Worm (Caenorhabditis elegans) whole organism, mixed stage, embryonic: ENCODE data around the gene arp-1.

Experiments used
- M03D4.4 ChIP-seq: sonication (generic microtip); optimal IDR thresholded peaks from 2 replicates; lab custom pipeline; 2017; ENCODE audit warnings: mild to moderate bottlenecking, missing genetic modification characterization, missing compliant biosample characterization
- bed-3 ChIP-seq: fragments of 200-800 bp; sonication (Bioruptor generic); optimal IDR thresholded peaks from 3 replicates; lab custom pipeline; 2018; ENCODE audit warnings: mild to moderate bottlenecking, missing genetic modification characterization, moderate library complexity, missing compliant biosample characterization
- blmp-1 ChIP-seq: fragments of 150-350 bp; optimal IDR thresholded peaks from 2 replicates; lab custom pipeline; 2014; ENCODE audit warnings: missing biosample characterization, missing genetic modification characterization
- ceh-39 ChIP-seq: fragments of 150-350 bp; optimal IDR thresholded peaks from 2 replicates; lab custom pipeline; 2014; ENCODE audit warnings: missing biosample characterization, missing genetic modification characterization
- ceh-43 ChIP-seq: fragments of 200-800 bp; sonication (Bioruptor generic); optimal IDR thresholded peaks from 2 replicates; lab custom pipeline; 2018; ENCODE audit warnings: mild to moderate bottlenecking, missing genetic modification characterization, moderate library complexity, missing compliant biosample characterization
- ceh-83 ChIP-seq: fragments of 200-800 bp; sonication (Bioruptor generic); optimal IDR thresholded peaks from 2 replicates; lab custom pipeline; 2018; ENCODE audit warnings: mild to moderate bottlenecking, missing genetic modification characterization, missing compliant biosample characterization
- ces-1 ChIP-seq: fragments of 150-350 bp; optimal IDR thresholded peaks from 2 replicates; lab custom pipeline; 2014; ENCODE audit warnings: missing biosample characterization, missing genetic modification reagents, missing genetic modification characterization
- cnd-1 ChIP-seq: fragments of 200-800 bp; sonication (Bioruptor generic); optimal IDR thresholded peaks from 2 replicates; lab custom pipeline; 2018; ENCODE audit warnings: mild to moderate bottlenecking, missing genetic modification characterization, missing compliant biosample characterization
- drap-1 ChIP-seq: fragments of 200-800 bp; sonication (Bioruptor generic); optimal IDR thresholded peaks from 3 replicates; lab custom pipeline; 2018; ENCODE audit warnings: mild to moderate bottlenecking, missing genetic modification characterization, missing compliant biosample characterization
- elt-1 ChIP-seq: sonication (generic microtip); optimal IDR thresholded peaks from 2 replicates; lab custom pipeline; 2017; ENCODE audit warnings: missing genetic modification characterization, mild to moderate bottlenecking, missing compliant biosample characterization, antibody characterized with exemption, moderate library complexity, borderline replicate concordance; ENCODE audit not compliant: insufficient read depth
- elt-3 ChIP-seq: fragments of 150-350 bp; optimal IDR thresholded peaks from 2 replicates; lab custom pipeline; 2014; ENCODE audit warnings: missing biosample characterization, missing genetic modification characterization
- flh-1 ChIP-seq: fragments of 200-800 bp; sonication (Bioruptor generic); optimal IDR thresholded peaks from 2 replicates; lab custom pipeline; 2018; ENCODE audit warnings: mild to moderate bottlenecking, missing genetic modification characterization, moderate library complexity, missing compliant biosample characterization
- ham-2 ChIP-seq: fragments of 200-800 bp; sonication (Bioruptor generic); optimal IDR thresholded peaks from 2 replicates; lab custom pipeline; 2018; ENCODE audit warnings: mild to moderate bottlenecking, missing genetic modification characterization, missing compliant biosample characterization
- hlh-1 ChIP-seq: fragments of 150-350 bp; optimal IDR thresholded peaks from 2 replicates; lab custom pipeline; 2014; ENCODE audit warnings: missing biosample characterization, missing genetic modification reagents, missing genetic modification characterization
- lin-13 ChIP-seq: fragments of 150-350 bp; optimal IDR thresholded peaks from 2 replicates; lab custom pipeline; 2014; ENCODE audit warnings: missing biosample characterization, missing genetic modification characterization
- lin-32 ChIP-seq: fragments of 200-800 bp; sonication (Bioruptor generic); optimal IDR thresholded peaks from 2 replicates; lab custom pipeline; 2018; ENCODE audit warnings: mild to moderate bottlenecking, missing genetic modification characterization, missing compliant biosample characterization
- lsy-2 ChIP-seq: fragments of 150-350 bp; optimal IDR thresholded peaks from 2 replicates; lab custom pipeline; 2014; ENCODE audit warnings: missing biosample characterization, missing genetic modification characterization
- mab-5 ChIP-seq: fragments of 150-350 bp; optimal IDR thresholded peaks from 2 replicates; lab custom pipeline; 2014; ENCODE audit warnings: missing biosample characterization, missing genetic modification characterization
- mep-1 ChIP-seq: fragments of 150-350 bp; optimal IDR thresholded peaks from 2 replicates; lab custom pipeline; 2017; ENCODE audit warnings: missing biosample characterization, missing genetic modification reagents, missing genetic modification characterization, inconsistent platforms
- mls-2 ChIP-seq: sonication (generic microtip); optimal IDR thresholded peaks from 2 replicates; lab custom pipeline; 2016; ENCODE audit warnings: mild to moderate bottlenecking, missing genetic modification characterization, moderate library complexity, missing compliant biosample characterization
- nhr-12 ChIP-seq: fragments of 150-350 bp; optimal IDR thresholded peaks from 2 replicates; lab custom pipeline; 2014; ENCODE audit warnings: missing biosample characterization, missing genetic modification characterization
- nhr-2 ChIP-seq: fragments of 150-350 bp; optimal IDR thresholded peaks from 2 replicates; lab custom pipeline; 2014; ENCODE audit warnings: missing biosample characterization, missing genetic modification characterization
- nhr-237 ChIP-seq: fragments of 150-350 bp; optimal IDR thresholded peaks from 2 replicates; lab custom pipeline; 2014; ENCODE audit warnings: missing biosample characterization, missing genetic modification characterization
- nhr-28 ChIP-seq: fragments of 150-350 bp; optimal IDR thresholded peaks from 2 replicates; lab custom pipeline; 2014; ENCODE audit warnings: missing biosample characterization, missing genetic modification characterization
- nhr-76 ChIP-seq: sonication (generic microtip); optimal IDR thresholded peaks from 2 replicates; lab custom pipeline; 2017; ENCODE audit warnings: missing biosample characterization, missing genetic modification characterization
- pha-4 ChIP-seq: fragments of 150-350 bp; optimal IDR thresholded peaks from 2 replicates; lab custom pipeline; 2018; ENCODE audit warnings: missing biosample characterization, missing genetic modification reagents, missing genetic modification characterization
- sem-2 ChIP-seq: fragments of 200-800 bp; sonication (Bioruptor generic); optimal IDR thresholded peaks from 2 replicates; lab custom pipeline; 2018; ENCODE audit warnings: mild to moderate bottlenecking, missing genetic modification characterization, missing compliant biosample characterization
- snpc-4 ChIP-seq: fragments of 150-350 bp; optimal IDR thresholded peaks from 2 replicates; lab custom pipeline; 2014; ENCODE audit warnings: missing biosample characterization, missing genetic modification characterization
- sptf-1 ChIP-seq: sonication (generic microtip); optimal IDR thresholded peaks from 2 replicates; lab custom pipeline; 2017; ENCODE audit warnings: mild to moderate bottlenecking, missing genetic modification characterization, moderate library complexity, missing compliant biosample characterization
- tbx-8 ChIP-seq: fragments of 200-800 bp; sonication (Bioruptor generic); optimal IDR thresholded peaks from 2 replicates; lab custom pipeline; 2018; ENCODE audit warnings: mild to moderate bottlenecking, missing genetic modification characterization, moderate library complexity, missing compliant biosample characterization
- unc-120 ChIP-seq: sonication (generic microtip); optimal IDR thresholded peaks from 2 replicates; lab custom pipeline; 2017; ENCODE audit warnings: missing genetic modification characterization, missing compliant biosample characterization; ENCODE audit not compliant: poor library complexity, severe bottlenecking
- unc-39 ChIP-seq: fragments of 150-350 bp; optimal IDR thresholded peaks from 2 replicates; lab custom pipeline; 2014; ENCODE audit warnings: missing biosample characterization, missing genetic modification characterization
- unc-62 ChIP-seq: fragments of 150-350 bp; optimal IDR thresholded peaks from 2 replicates; lab custom pipeline; 2014; ENCODE audit warnings: missing biosample characterization, missing genetic modification reagents, missing genetic modification characterization
- zip-8 ChIP-seq: fragments of 150-350 bp; optimal IDR thresholded peaks from 2 replicates; lab custom pipeline; 2014; ENCODE audit warnings: missing biosample characterization, missing genetic modification characterization
- ztf-11 ChIP-seq: fragments of 150-350 bp; optimal IDR thresholded peaks from 2 replicates; lab custom pipeline; 2014; ENCODE audit warnings: missing biosample characterization, missing genetic modification characterization

arp-1 gene

ce11 chrII:15165681-15166235, 45.7 kb downstream of the arp-1 start, which contains the start of gene gst-27:
gst-27 (minus strand) TSS chrII:15165731.
- peak; percentile 92 for TF ChIP-seq M03D4.4 (tag; lab: Kevin White, UChicago)
- TF ChIP-seq mep-1 (tag; lab: Kevin White, UChicago): peak; percentile 51
- peak; percentile 85 for TF ChIP-seq tbx-8 (GFP tag; lab: Kevin White, UChicago)
- TF ChIP-seq ham-2 (GFP tag; lab: Kevin White, UChicago): peak; percentile 67
- TF ChIP-seq unc-39: no peak
- peak; percentile 72 for TF ChIP-seq bed-3 (GFP tag; lab: Kevin White, UChicago)
- TF ChIP-seq snpc-4 (tag; lab: Kevin White, UChicago): no peak
- TF ChIP-seq ztf-11 (tag; lab: Kevin White, UChicago): no peak
- no peak for TF ChIP-seq nhr-237 (tag; lab: Kevin White, UChicago)
- peak; percentile 87 for TF ChIP-seq ceh-83 (GFP tag; lab: Kevin White, UChicago)
- peak; percentile 79 for TF ChIP-seq ceh-43
- peak; percentile 90 for TF ChIP-seq lin-32
- peak; percentile 33 for TF ChIP-seq nhr-28
- peak; percentile 22 for TF ChIP-seq nhr-12 (tag; lab: Kevin White, UChicago)
- TF ChIP-seq ceh-39 (tag; lab: Kevin White, UChicago): no peak
- TF ChIP-seq unc-62 (GFP tag; lab: Kevin White, UChicago): peak; percentile 42
- TF ChIP-seq drap-1 (GFP tag; lab: Kevin White, UChicago): peak; percentile 90
- peak; percentile 69 for TF ChIP-seq lin-13
- TF ChIP-seq mab-5 (tag; lab: Kevin White, UChicago): no peak
- TF ChIP-seq zip-8 (tag; lab: Kevin White, UChicago): no peak
- TF ChIP-seq cnd-1 (tag; lab: Kevin White, UChicago): peak; percentile 92
- TF ChIP-seq nhr-2 (tag; lab: Kevin White, UChicago): no peak
- TF ChIP-seq elt-3 (tag; lab: Kevin White, UChicago): no peak
- TF ChIP-seq sptf-1: peak; percentile 93
- peak; percentile 76 for TF ChIP-seq flh-1 (GFP tag; lab: Kevin White, UChicago)
- no peak for TF ChIP-seq ces-1 (GFP tag; lab: Kevin White, UChicago)
- TF ChIP-seq blmp-1 (tag; lab: Kevin White, UChicago): no peak
- TF ChIP-seq pha-4 (tag; lab: Kevin White, UChicago): peak; percentile 49
- peak; percentile 44 for TF ChIP-seq hlh-1 (tag; lab: Kevin White, UChicago)
- TF ChIP-seq elt-1 (tag; lab: Kevin White, UChicago): peak; percentile 36
- TF ChIP-seq unc-120 (tag; lab: Kevin White, UChicago): peak; percentile 65
- TF ChIP-seq sem-2: peak; percentile 79
- TF ChIP-seq lsy-2: peak; percentile 22
- TF ChIP-seq nhr-76 (tag; lab: Kevin White, UChicago): no peak
- peak; percentile 92 for TF ChIP-seq mls-2 (tag; lab: Kevin White, UChicago)

- TF ChIP-seq ceh-43: no peak
- TF ChIP-seq elt-1 (tag; lab: Kevin White, UChicago): no peak
- no peak for TF ChIP-seq M03D4.4 (tag; lab: Kevin White, UChicago)
- no peak for TF ChIP-seq nhr-76 (tag; lab: Kevin White, UChicago)
- no peak for TF ChIP-seq mep-1 (tag; lab: Kevin White, UChicago)
- TF ChIP-seq ham-2 (GFP tag; lab: Kevin White, UChicago): no peak
- no peak for TF ChIP-seq zip-8 (tag; lab: Kevin White, UChicago)
- no peak for TF ChIP-seq hlh-1 (tag; lab: Kevin White, UChicago)
- TF ChIP-seq nhr-12 (tag; lab: Kevin White, UChicago): no peak
- TF ChIP-seq mab-5 (tag; lab: Kevin White, UChicago): no peak
- TF ChIP-seq elt-3 (tag; lab: Kevin White, UChicago): no peak
These were observed 47.2 kb downstream of the arp-1 start, which contains the start of gene gst-28 for ce11 chrII:15167340-15167739. gst-28 (minus strand) TSS chrII:15167577.

ce11 chrII:15169811-15170282, 49.7 kb downstream of the arp-1 start, which contains the start of gene gst-29:
gst-29 (minus strand) TSS chrII:15169861.
- TF ChIP-seq blmp-1 (tag; lab: Kevin White, UChicago) (no peak), ceh-83 (GFP tag; lab: Kevin White, UChicago) (no peak), elt-3 (tag; lab: Kevin White, UChicago) (no peak), unc-62 (GFP tag; lab: Kevin White, UChicago) (no peak), unc-39 (no peak), zip-8 (tag; lab: Kevin White, UChicago) (no peak), mep-1 (tag; lab: Kevin White, UChicago) (no peak), bed-3 (GFP tag; lab: Kevin White, UChicago) (no peak), mab-5 (tag; lab: Kevin White, UChicago) (no peak), ztf-11 (tag; lab: Kevin White, UChicago) (no peak), flh-1 (GFP tag; lab: Kevin White, UChicago) (no peak), ceh-43 (no peak), snpc-4 (tag; lab: Kevin White, UChicago) (no peak)
